Worm (Caenorhabditis elegans) whole organism, mixed stage, embryonic: Measurements from ENCODE around the gene tbx-38.

Experiments used
- bed-3 ChIP-seq: fragments of 200-800 bp; sonication (Bioruptor generic); optimal IDR thresholded peaks from 3 replicates; lab custom pipeline; 2018; ENCODE audit warnings: mild to moderate bottlenecking, missing genetic modification characterization, moderate library complexity, missing compliant biosample characterization
- ceh-83 ChIP-seq: fragments of 200-800 bp; sonication (Bioruptor generic); optimal IDR thresholded peaks from 2 replicates; lab custom pipeline; 2018; ENCODE audit warnings: mild to moderate bottlenecking, missing genetic modification characterization, missing compliant biosample characterization
- ces-1 ChIP-seq: fragments of 150-350 bp; optimal IDR thresholded peaks from 2 replicates; lab custom pipeline; 2014; ENCODE audit warnings: missing biosample characterization, missing genetic modification reagents, missing genetic modification characterization
- cnd-1 ChIP-seq: fragments of 200-800 bp; sonication (Bioruptor generic); optimal IDR thresholded peaks from 2 replicates; lab custom pipeline; 2018; ENCODE audit warnings: mild to moderate bottlenecking, missing genetic modification characterization, missing compliant biosample characterization
- drap-1 ChIP-seq: fragments of 200-800 bp; sonication (Bioruptor generic); optimal IDR thresholded peaks from 3 replicates; lab custom pipeline; 2018; ENCODE audit warnings: mild to moderate bottlenecking, missing genetic modification characterization, missing compliant biosample characterization
- lin-13 ChIP-seq: fragments of 150-350 bp; optimal IDR thresholded peaks from 2 replicates; lab custom pipeline; 2014; ENCODE audit warnings: missing biosample characterization, missing genetic modification characterization
- mep-1 ChIP-seq: fragments of 150-350 bp; optimal IDR thresholded peaks from 2 replicates; lab custom pipeline; 2017; ENCODE audit warnings: missing biosample characterization, missing genetic modification reagents, missing genetic modification characterization, inconsistent platforms
- nhr-12 ChIP-seq: fragments of 150-350 bp; optimal IDR thresholded peaks from 2 replicates; lab custom pipeline; 2014; ENCODE audit warnings: missing biosample characterization, missing genetic modification characterization
- nhr-28 ChIP-seq: fragments of 150-350 bp; optimal IDR thresholded peaks from 2 replicates; lab custom pipeline; 2014; ENCODE audit warnings: missing biosample characterization, missing genetic modification characterization
- pha-4 ChIP-seq: fragments of 150-350 bp; optimal IDR thresholded peaks from 2 replicates; lab custom pipeline; 2018; ENCODE audit warnings: missing biosample characterization, missing genetic modification reagents, missing genetic modification characterization
- snpc-4 ChIP-seq: fragments of 150-350 bp; optimal IDR thresholded peaks from 2 replicates; lab custom pipeline; 2014; ENCODE audit warnings: missing biosample characterization, missing genetic modification characterization
- sptf-1 ChIP-seq: sonication (generic microtip); optimal IDR thresholded peaks from 2 replicates; lab custom pipeline; 2017; ENCODE audit warnings: mild to moderate bottlenecking, missing genetic modification characterization, moderate library complexity, missing compliant biosample characterization
- unc-39 ChIP-seq: fragments of 150-350 bp; optimal IDR thresholded peaks from 2 replicates; lab custom pipeline; 2014; ENCODE audit warnings: missing biosample characterization, missing genetic modification characterization
- unc-62 ChIP-seq: fragments of 150-350 bp; optimal IDR thresholded peaks from 2 replicates; lab custom pipeline; 2014; ENCODE audit warnings: missing biosample characterization, missing genetic modification reagents, missing genetic modification characterization

DNA sequence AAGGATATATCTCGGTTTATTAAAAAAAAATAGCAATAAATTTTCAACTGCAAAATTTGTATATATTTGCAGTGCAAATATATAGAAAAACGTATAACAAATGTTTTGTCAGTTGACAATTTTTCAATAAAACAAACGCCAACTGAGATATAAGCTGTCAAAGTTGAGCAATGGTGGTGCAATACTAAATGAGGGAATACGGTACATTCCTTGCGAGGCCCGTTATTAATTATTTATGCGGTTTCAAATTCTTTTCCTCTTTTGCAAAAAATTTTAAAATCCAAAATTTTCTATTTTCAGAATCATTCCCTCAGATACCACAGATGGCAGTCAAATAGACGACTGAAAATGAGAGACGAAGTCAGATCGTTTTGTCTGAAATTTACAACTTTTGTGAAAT, 9.6 kb upstream of the tbx-38 start, which contains the start of gene twk-39:
- no peak for TF ChIP-seq snpc-4 (tag; lab: Kevin White, UChicago)
- no peak for TF ChIP-seq lin-13 (tag; lab: Kevin White, UChicago)
- TF ChIP-seq ceh-83 (GFP tag; lab: Kevin White, UChicago): no peak
- no peak for TF ChIP-seq unc-62 (GFP tag; lab: Kevin White, UChicago)
- TF ChIP-seq drap-1 (GFP tag; lab: Kevin White, UChicago): no peak
- no peak for TF ChIP-seq mep-1 (tag; lab: Kevin White, UChicago)
- TF ChIP-seq nhr-12 (tag; lab: Kevin White, UChicago): no peak
- TF ChIP-seq unc-39: no peak
- TF ChIP-seq cnd-1 (tag; lab: Kevin White, UChicago): no peak
- no peak for TF ChIP-seq ces-1 (GFP tag; lab: Kevin White, UChicago)
- TF ChIP-seq sptf-1 (tag; lab: Kevin White, UChicago): no peak
- TF ChIP-seq nhr-28 (tag; lab: Kevin White, UChicago): no peak
- no peak for TF ChIP-seq bed-3 (GFP tag; lab: Kevin White, UChicago)
- TF ChIP-seq pha-4 (tag; lab: Kevin White, UChicago): no peak
